Worm (Caenorhabditis elegans) whole organism, L4 larva: ENCODE measurements around the gene dmd-5.

Experiments used
- D1046.2 ChIP-seq: fragments of 200-800 bp; sonication (Bioruptor generic); IDR thresholded peaks from 2 replicates; pipeline ENCODE4 v1.3.6; 2022; ENCODE audit warnings: missing genetic modification characterization, missing compliant biosample characterization
- F10B5.3 ChIP-seq: sonication (generic microtip); optimal IDR thresholded peaks from 2 replicates; lab custom pipeline; 2016; ENCODE audit warnings: mild to moderate bottlenecking, missing genetic modification characterization, missing compliant biosample characterization
- F44E2.7 ChIP-seq: fragments of 200-800 bp; sonication (Bioruptor generic); IDR thresholded peaks from 2 replicates; pipeline ENCODE4 v2.1.2; 2022; ENCODE audit warnings: missing genetic modification characterization, missing compliant biosample characterization
- Y48G9A.11 ChIP-seq: fragments of 200-800 bp; sonication (Bioruptor generic); IDR thresholded peaks from 2 replicates; pipeline ENCODE4 v1.3.6; 2022; ENCODE audit warnings: missing genetic modification reagents, missing genetic modification characterization, missing compliant biosample characterization
- Y75B8A.6 ChIP-seq: fragments of 200-800 bp; sonication (Bioruptor generic); IDR thresholded peaks from 2 replicates; pipeline ENCODE4 v1.3.6; 2022; ENCODE audit warnings: missing genetic modification reagents, missing genetic modification characterization, missing compliant biosample characterization
- ZK337.2 ChIP-seq: fragments of 200-800 bp; sonication (Bioruptor generic); IDR thresholded peaks from 2 replicates; pipeline ENCODE4 v1.3.6; 2022; ENCODE audit warnings: missing genetic modification reagents, missing genetic modification characterization, missing compliant biosample characterization
- aha-1 ChIP-seq: fragments of 150-350 bp; peaks from one replicate; lab custom pipeline; 2014; ENCODE audit warnings: missing biosample characterization, missing genetic modification characterization
- aly-2 ChIP-seq: sonication (generic microtip); optimal IDR thresholded peaks from 2 replicates; lab custom pipeline; 2018; ENCODE audit warnings: missing biosample characterization, missing genetic modification characterization
- ama-1 ChIP-seq: fragments of 150-350 bp; optimal IDR thresholded peaks from 2 replicates; lab custom pipeline; 2014; ENCODE audit warnings: inconsistent platforms, mixed read lengths
- arid-1 ChIP-seq: fragments of 200-800 bp; sonication (Bioruptor generic); conservative IDR thresholded peaks from 2 replicates; pipeline ENCODE4 v1.3.6; 2022; ENCODE audit warnings: missing genetic modification reagents, missing genetic modification characterization, missing compliant biosample characterization
- ceh-28 ChIP-seq: fragments of 150-350 bp; optimal IDR thresholded peaks from 2 replicates; lab custom pipeline; 2014; ENCODE audit warnings: missing biosample characterization, missing genetic modification reagents, missing genetic modification characterization
- ceh-32 ChIP-seq: sonication (generic microtip); optimal IDR thresholded peaks from 2 replicates; lab custom pipeline; 2016; ENCODE audit warnings: mild to moderate bottlenecking, missing genetic modification characterization, missing compliant biosample characterization; ENCODE audit not compliant: poor library complexity
- ceh-62 ChIP-seq: sonication (generic microtip); optimal IDR thresholded peaks from 2 replicates; lab custom pipeline; 2017; ENCODE audit warnings: missing biosample characterization, missing genetic modification characterization
- daf-16 ChIP-seq, 3 experiments: sonication (generic microtip); optimal IDR thresholded peaks; 2 replicates each; lab custom pipeline; 2016 to 2017; ENCODE audit warnings: missing genetic modification characterization in 3 of 3, missing genetic modification reagents in 3 of 3, mild to moderate bottlenecking in 2 of 3, missing compliant biosample characterization in 2 of 3, missing biosample characterization in 1 of 3, moderate library complexity in 1 of 3
- daf-19 ChIP-seq: fragments of 200-800 bp; sonication (Bioruptor generic); conservative IDR thresholded peaks from 2 replicates; pipeline ENCODE4 v1.3.6; 2022; ENCODE audit warnings: missing genetic modification characterization, missing compliant biosample characterization
- dmd-6 ChIP-seq: fragments of 200-800 bp; sonication (Bioruptor generic); IDR thresholded peaks from 2 replicates; pipeline ENCODE4 v1.3.6; 2022; ENCODE audit warnings: missing genetic modification reagents, missing genetic modification characterization, missing compliant biosample characterization
- dpl-1 ChIP-seq: fragments of 150-350 bp; optimal IDR thresholded peaks from 2 replicates; lab custom pipeline; 2014; ENCODE audit warnings: missing biosample characterization, missing genetic modification reagents, missing genetic modification characterization
- duxl-1 ChIP-seq: sonication (generic microtip); optimal IDR thresholded peaks from 2 replicates; lab custom pipeline; 2016; ENCODE audit warnings: mild to moderate bottlenecking, missing genetic modification characterization, moderate library complexity, missing compliant biosample characterization; ENCODE audit not compliant: poor library complexity
- egl-27 ChIP-seq: sonication (generic microtip); optimal IDR thresholded peaks from 3 replicates; lab custom pipeline; 2017; ENCODE audit warnings: missing biosample characterization, missing genetic modification reagents, missing genetic modification characterization
- fos-1 ChIP-seq: fragments of 150-350 bp; optimal IDR thresholded peaks from 2 replicates; lab custom pipeline; 2014; ENCODE audit warnings: missing biosample characterization, missing genetic modification characterization
- hif-1 ChIP-seq, 2 experiments: sonication (generic microtip); optimal IDR thresholded peaks; 2 replicates each; lab custom pipeline; 2016 to 2017; ENCODE audit warnings: missing compliant biosample characterization in 2 of 2, missing genetic modification characterization in 2 of 2, missing genetic modification reagents in 2 of 2, missing genotype in 2 of 2, mild to moderate bottlenecking in 1 of 2
- hmg-1.1 ChIP-seq: fragments of 200-800 bp; sonication (Bioruptor generic); IDR thresholded peaks from 2 replicates; pipeline ENCODE4 v1.3.6; 2022; ENCODE audit warnings: missing genetic modification reagents, missing genetic modification characterization, missing compliant biosample characterization
- lin-29 ChIP-seq: fragments of 200-800 bp; sonication (Bioruptor generic); IDR thresholded peaks from 2 replicates; pipeline ENCODE4 v1.3.6; 2022; ENCODE audit warnings: missing genetic modification reagents, missing genetic modification characterization, missing compliant biosample characterization
- lin-38 ChIP-seq: fragments of 200-800 bp; sonication (Bioruptor generic); IDR thresholded peaks from 2 replicates; pipeline ENCODE4 v1.3.6; 2022; ENCODE audit warnings: missing genetic modification reagents, missing genetic modification characterization, missing compliant biosample characterization
- mdt-29 ChIP-seq: fragments of 200-800 bp; sonication (Bioruptor generic); IDR thresholded peaks from 2 replicates; pipeline ENCODE4 v1.3.6; 2022; ENCODE audit warnings: missing genetic modification reagents, missing genetic modification characterization, missing compliant biosample characterization
- mep-1 ChIP-seq: fragments of 150-350 bp; sonication (generic microtip); optimal IDR thresholded peaks from 3 replicates; lab custom pipeline; 2014; ENCODE audit warnings: missing biosample characterization, missing genetic modification characterization
- nhr-10 ChIP-seq: fragments of 150-350 bp; optimal IDR thresholded peaks from 2 replicates; lab custom pipeline; 2014; ENCODE audit warnings: missing biosample characterization, missing genetic modification characterization
- nhr-11 ChIP-seq: fragments of 150-350 bp; optimal IDR thresholded peaks from 2 replicates; lab custom pipeline; 2014; ENCODE audit warnings: missing biosample characterization, missing genetic modification characterization
- nhr-237 ChIP-seq: sonication (generic microtip); optimal IDR thresholded peaks from 2 replicates; lab custom pipeline; 2017; ENCODE audit warnings: missing biosample characterization, missing genetic modification characterization
- nhr-28 ChIP-seq: fragments of 150-350 bp; optimal IDR thresholded peaks from 2 replicates; lab custom pipeline; 2014; ENCODE audit warnings: missing biosample characterization, missing genetic modification characterization
- nhr-41 ChIP-seq: fragments of 200-800 bp; sonication (Bioruptor generic); IDR thresholded peaks from 2 replicates; pipeline ENCODE4 v1.3.6; 2022; ENCODE audit warnings: missing genetic modification reagents, missing genetic modification characterization, missing compliant biosample characterization
- nhr-42 ChIP-seq: fragments of 200-800 bp; sonication (Bioruptor generic); IDR thresholded peaks from 2 replicates; pipeline ENCODE4 v1.3.6; 2022; ENCODE audit warnings: missing genetic modification characterization, missing compliant biosample characterization
- nhr-6 ChIP-seq: fragments of 150-350 bp; optimal IDR thresholded peaks from 2 replicates; lab custom pipeline; 2014; ENCODE audit warnings: missing biosample characterization, missing genetic modification characterization
- nhr-76 ChIP-seq: fragments of 150-350 bp; optimal IDR thresholded peaks from 2 replicates; lab custom pipeline; 2014; ENCODE audit warnings: missing biosample characterization, missing genetic modification characterization
- php-3 ChIP-seq: fragments of 200-800 bp; sonication (Bioruptor generic); IDR thresholded peaks from 2 replicates; pipeline ENCODE4 v1.3.6; 2022; ENCODE audit warnings: missing genetic modification reagents, missing genetic modification characterization, missing compliant biosample characterization
- rbr-2 ChIP-seq: sonication (generic microtip); optimal IDR thresholded peaks from 2 replicates; lab custom pipeline; 2016; ENCODE audit warnings: missing genotype, missing genetic modification characterization, missing compliant biosample characterization
- sdz-12 ChIP-seq: fragments of 200-800 bp; sonication (Bioruptor generic); optimal IDR thresholded peaks from 2 replicates; lab custom pipeline; 2018; ENCODE audit warnings: mild to moderate bottlenecking, missing genetic modification characterization, missing compliant biosample characterization
- set-16 ChIP-seq: fragments of 200-800 bp; sonication (Bioruptor generic); IDR thresholded peaks from 2 replicates; pipeline ENCODE4 v1.3.6; 2022; ENCODE audit warnings: missing genetic modification reagents, missing genetic modification characterization, missing compliant biosample characterization
- tra-1 ChIP-seq: fragments of 200-800 bp; sonication (Bioruptor generic); IDR thresholded peaks from 2 replicates; pipeline ENCODE4 v1.3.6; 2022; ENCODE audit warnings: missing genetic modification reagents, missing genetic modification characterization, missing compliant biosample characterization
- unc-62 ChIP-seq, 3 experiments: fragments of 150-350 bp in 1 of 3; sonication (generic microtip); optimal IDR thresholded peaks in 2 of 3; peaks in 1 of 3; 1 replicate in 1 of 3; 2 replicates in 2 of 3; lab custom pipeline; 2014 to 2017; ENCODE audit warnings: missing biosample characterization in 3 of 3, missing genetic modification characterization in 3 of 3, missing genetic modification reagents in 3 of 3, missing genotype in 1 of 3
- zip-11 ChIP-seq: fragments of 200-800 bp; sonication (Bioruptor generic); IDR thresholded peaks from 2 replicates; pipeline ENCODE4 v1.3.6; 2022; ENCODE audit warnings: missing genetic modification characterization, missing compliant biosample characterization

The dmd-5 gene

ce11 chrII:5792490-5792889 lies 18.5 kb upstream of the dmd-5 start, which contains the start of gene K05F1.14:
TSS of gene K05F1.14 (minus strand) at chrII:5792590.
- TF ChIP-seq set-16 (GFP tag; lab: Robert Waterston, UW) (no peak), ceh-32 (no peak), ama-1 (lab: Kevin White, UChicago) (no peak), lin-29 (GFP tag; lab: Robert Waterston, UW) (no peak), daf-19 (no peak), Y75B8A.6 (no peak)

ce11 chrII:5790313-5790773 lies 16.3 kb upstream of the dmd-5 start, which contains the start of gene lect-2:
TSS of gene lect-2 (plus strand) at chrII:5790723.
- peak in 1 of 2 experiments; percentile 40 for TF ChIP-seq daf-16 (GFP tag; optimal IDR thresholded peaks at IDR 0.05; lab: Kevin White, UChicago)
- no peak for TF ChIP-seq daf-16 (tag; optimal IDR thresholded peaks at IDR 0.05; lab: Kevin White, UChicago)
- TF ChIP-seq aha-1 (tag; lab: Kevin White, UChicago): peak; percentile 81
- peak; percentile 59 for TF ChIP-seq nhr-11 (tag; lab: Kevin White, UChicago)
- no peak for TF ChIP-seq nhr-28 (tag; lab: Kevin White, UChicago)
- TF ChIP-seq, all 104 proteins: peak for 3

- TF ChIP-seq arid-1: no peak
- peak; percentile 74 for TF ChIP-seq aha-1 (tag; lab: Kevin White, UChicago)
Measured at ce11 chrII:5788815-5789214, 14.8 kb upstream of the dmd-5 start, which contains the start of gene K05F1.13. TSS of gene K05F1.13 (plus strand) at chrII:5789115.

ce11 chrII:5785504-5785903 lies 11.5 kb upstream of the dmd-5 start:
- TF ChIP-seq ceh-28 (tag; lab: Kevin White, UChicago): no peak
- no peak for TF ChIP-seq rbr-2 (tag; lab: Kevin White, UChicago)
- no peak for TF ChIP-seq tra-1 (GFP tag; lab: Robert Waterston, UW)
- no peak for TF ChIP-seq D1046.2 (GFP tag; lab: Robert Waterston, UW)
- no peak for TF ChIP-seq php-3 (GFP tag; lab: Robert Waterston, UW)
- no peak for TF ChIP-seq ZK337.2
- TF ChIP-seq unc-62 (GFP tag; optimal IDR thresholded peaks at IDR 0.05 in 1 of 2; lab: Kevin White, UChicago): peak in 1 of 2 experiments; percentile 92
- TF ChIP-seq unc-62 (tag; optimal IDR thresholded peaks at IDR 0.05; lab: Kevin White, UChicago): no peak

ce11 chrII:5781935-5782921 lies 8.2 kb upstream of the dmd-5 start, which contains the start of gene K05F1.6:
TSS of gene K05F1.6 (plus strand) at chrII:5782520.
- no peak for TF ChIP-seq F10B5.3 (tag; lab: Kevin White, UChicago)
- TF ChIP-seq hmg-1.1 (GFP tag; lab: Robert Waterston, UW): peak; percentile 66
- peak; percentile 60 for TF ChIP-seq dmd-6
- peak; percentile 75 to 88 for TF ChIP-seq daf-16 (GFP tag; optimal IDR thresholded peaks at IDR 0.05; lab: Kevin White, UChicago)
- peak; percentile 50 for TF ChIP-seq daf-16 (tag; optimal IDR thresholded peaks at IDR 0.05; lab: Kevin White, UChicago)
- no peak for TF ChIP-seq ceh-62 (tag; lab: Kevin White, UChicago)
- peak; percentile 81 for TF ChIP-seq nhr-41 (GFP tag; lab: Robert Waterston, UW)
- 0 out of 2 replicates have a peak, but pooled peaks have one; percentile 56 for TF ChIP-seq F44E2.7 (GFP tag; lab: Robert Waterston, UW)
- TF ChIP-seq sdz-12 (GFP tag; lab: Kevin White, UChicago): peak; percentile 71
- peak; percentile 63; the same call in 1 of the 2 replicates for TF ChIP-seq nhr-42
- peak in 1 of 2 experiments; percentile 12 for TF ChIP-seq hif-1 (tag; optimal IDR thresholded peaks at IDR 0.05; lab: Kevin White, UChicago)
- TF ChIP-seq duxl-1: peak; percentile 79
- TF ChIP-seq nhr-10 (tag; lab: Kevin White, UChicago): no peak
- TF ChIP-seq mdt-29 (GFP tag; lab: Robert Waterston, UW): peak; percentile 76
- TF ChIP-seq mep-1 (tag; lab: Kevin White, UChicago): peak; percentile 65
- TF ChIP-seq nhr-6: peak; percentile 45
- TF ChIP-seq aly-2: no peak
- TF ChIP-seq nhr-237: no peak
- TF ChIP-seq zip-11 (GFP tag; lab: Robert Waterston, UW): 0 out of 2 replicates have a peak, but pooled peaks have one; percentile 37
- TF ChIP-seq lin-38 (GFP tag; lab: Robert Waterston, UW): peak; percentile 79
- peak; percentile 84 for TF ChIP-seq Y48G9A.11 (GFP tag; lab: Robert Waterston, UW)
- TF ChIP-seq egl-27 (tag; lab: Kevin White, UChicago): no peak
- TF ChIP-seq dpl-1 (GFP tag; lab: Kevin White, UChicago): peak; percentile 12
- no peak for TF ChIP-seq nhr-76
- no peak for TF ChIP-seq fos-1
